Fruit fly (Drosophila melanogaster): Measurements from ENCODE around the gene ATPsynGL.

The ATPsynGL gene

dm6 chr2L:7777979-7778692 lies 31.1 kb downstream of the ATPsynGL start, which contains the start of gene CG7179 (continued):
- TF ChIP-seq CG8281 (tag; optimal IDR thresholded peaks at IDR 0.05) (no peak), hkb (optimal IDR thresholded peaks at IDR 0.05) (no peak), hkb (GFP tag; IDR thresholded peaks at IDR 0.05) (0 out of 2 replicates have a peak, but pooled peaks have one; percentile 29), tx (GFP tag; optimal IDR thresholded peaks at IDR 0.05) (no peak), CG11456 (GFP tag; IDR thresholded peaks at IDR 0.05) (no peak), CG17186 (GFP tag; optimal IDR thresholded peaks at IDR 0.05) (no peak), CG15011 (GFP tag; optimal IDR thresholded peaks at IDR 0.05) (peak; percentile 33), CG6765 (GFP tag; optimal IDR thresholded peaks at IDR 0.05) (peak; percentile 24), CG7271 (tag; optimal IDR thresholded peaks at IDR 0.05) (no peak), sim (GFP tag; IDR thresholded peaks at IDR 0.05) (no peak), CG7556 (GFP tag; optimal IDR thresholded peaks at IDR 0.05) (no peak), CG13296 (GFP tag; optimal IDR thresholded peaks at IDR 0.05) (peak; percentile 64), bcd (GFP tag; optimal IDR thresholded peaks at IDR 0.05) (no peak), Hand (GFP tag; optimal IDR thresholded peaks at IDR 0.05) (no peak), HLH3B (GFP tag; IDR thresholded peaks at IDR 0.05) (no peak), unpg (GFP tag; optimal IDR thresholded peaks at IDR 0.05) (peak; percentile 32), BtbVII (GFP tag; optimal IDR thresholded peaks at IDR 0.05) (peak; percentile 40), cwo (GFP tag; optimal IDR thresholded peaks at IDR 0.05) (peak; percentile 3), caup (GFP tag; optimal IDR thresholded peaks at IDR 0.05; ENCODE audit: severe bottlenecking) (peak; percentile 27), nmo (GFP tag; optimal IDR thresholded peaks at IDR 0.05) (no peak), sisA (GFP tag; IDR thresholded peaks at IDR 0.05) (no peak), exex (tag; optimal IDR thresholded peaks at IDR 0.05) (peak; percentile 28), CG17359 (tag; optimal IDR thresholded peaks at IDR 0.05) (no peak), D (optimal IDR thresholded peaks at IDR 0.05) (no peak), D (GFP tag; optimal IDR thresholded peaks at IDR 0.05) (no peak), sima (GFP tag; optimal IDR thresholded peaks at IDR 0.05) (no peak), CG17385 (GFP tag; optimal IDR thresholded peaks at IDR 0.05) (no peak), CG18599 (GFP tag; optimal IDR thresholded peaks at IDR 0.05) (peak; percentile 38), Hmr (GFP tag; optimal IDR thresholded peaks at IDR 0.05) (no peak), Sox100B (GFP tag; optimal IDR thresholded peaks at IDR 0.05) (peak; percentile 5), peb (GFP tag; IDR thresholded peaks at IDR 0.05) (no peak), Fer3 (tag; optimal IDR thresholded peaks at IDR 0.05) (peak; percentile 57), CG16815 (GFP tag; optimal IDR thresholded peaks at IDR 0.05) (no peak), sd (tag; optimal IDR thresholded peaks at IDR 0.05) (no peak), CG15514 (GFP tag; optimal IDR thresholded peaks at IDR 0.05) (peak; percentile 17), CG12155 (GFP tag; optimal IDR thresholded peaks at IDR 0.05) (no peak), CG1603 (tag; optimal IDR thresholded peaks at IDR 0.05) (no peak), CG17802 (tag; optimal IDR thresholded peaks at IDR 0.05) (no peak), CoRest (tag; optimal IDR thresholded peaks at IDR 0.05) (peak; percentile 21), CG10366 (GFP tag; IDR thresholded peaks at IDR 0.05) (no peak), Ada2b (GFP tag; IDR thresholded peaks at IDR 0.05) (no peak), Atf6 (GFP tag; IDR thresholded peaks at IDR 0.05) (no peak; the same call in 1 of the 2 replicates), CG34376 (GFP tag; optimal IDR thresholded peaks at IDR 0.05) (peak; percentile 5), knrl (GFP tag; IDR thresholded peaks at IDR 0.05; ENCODE audit: partially characterized antibody) (no peak), stc (GFP tag; IDR thresholded peaks at IDR 0.05) (0 out of 2 replicates have a peak, but pooled peaks have one; percentile 12), Dip3 (GFP tag; optimal IDR thresholded peaks at IDR 0.05) (no peak), CG6813 (GFP tag; optimal IDR thresholded peaks at IDR 0.05) (peak; percentile 21), CG1024 (GFP tag; IDR thresholded peaks at IDR 0.05) (no peak)

Measured in whole organism, embryonic.